Fruit fly (Drosophila melanogaster) whole organism, embryonic: ENCODE measurements around the gene Art3.

Experiments used
- Awh ChIP-seq: fragments of 200-800 bp; sonication (Bioruptor generic); IDR thresholded peaks from 2 replicates; pipeline ENCODE4, ENCODE4 v1.3.6; 2022; ENCODE audit warnings: missing biosample characterization, missing genetic modification characterization
- Bdp1 ChIP-seq: fragments of 200-800 bp; sonication (Bioruptor generic); optimal IDR thresholded peaks from 3 replicates; lab custom pipeline; 2016; ENCODE audit warnings: missing biosample characterization, missing genetic modification characterization
- Bgb ChIP-seq: fragments of 200-800 bp; sonication (Bioruptor generic); IDR thresholded peaks from 2 replicates; pipeline ENCODE4 v1.3.6; 2022; ENCODE audit warnings: missing biosample characterization, missing genetic modification characterization; ENCODE audit not compliant: partially characterized antibody
- Bteb2 ChIP-seq: fragments of 200-800 bp; sonication (Bioruptor generic); optimal IDR thresholded peaks from 2 replicates; lab custom pipeline; 2016; ENCODE audit warnings: missing biosample characterization, missing genetic modification characterization
- C15 ChIP-seq: fragments of 200-800 bp; sonication (Bioruptor generic); IDR thresholded peaks from 3 replicates; pipeline ENCODE4 v1.3.6; 2022; ENCODE audit warnings: missing biosample characterization, missing genetic modification characterization
- CG10209 ChIP-seq: fragments of 200-800 bp; sonication (Bioruptor generic); optimal IDR thresholded peaks from 3 replicates; lab custom pipeline; 2017; ENCODE audit warnings: missing biosample characterization, mild to moderate bottlenecking, missing genetic modification characterization, missing genetic modification reagents
- CG10565 ChIP-seq: fragments of 200-800 bp; sonication (Bioruptor generic); optimal IDR thresholded peaks from 3 replicates; lab custom pipeline; 2016; ENCODE audit warnings: missing biosample characterization, mild to moderate bottlenecking, missing genetic modification characterization
- CG11456 ChIP-seq: fragments of 200-800 bp; sonication (Bioruptor generic); IDR thresholded peaks from 3 replicates; pipeline ENCODE4 v1.3.6; 2022; ENCODE audit warnings: missing biosample characterization, missing genetic modification characterization
- CG12659 ChIP-seq: fragments of 200-800 bp; sonication (Bioruptor generic); optimal IDR thresholded peaks from 3 replicates; lab custom pipeline; 2017; ENCODE audit warnings: mild to moderate bottlenecking, missing biosample characterization, missing genetic modification reagents, missing genetic modification characterization
- CG16779 ChIP-seq: fragments of 200-800 bp; sonication (Bioruptor generic); IDR thresholded peaks from 2 replicates; pipeline ENCODE4 v1.3.6; 2022; ENCODE audit warnings: missing biosample characterization, missing genetic modification characterization
- CG16863 ChIP-seq: fragments of 200-800 bp; sonication (Bioruptor generic); optimal IDR thresholded peaks from 3 replicates; lab custom pipeline; 2016; ENCODE audit warnings: missing biosample characterization, missing genetic modification characterization
- CG18619 ChIP-seq: fragments of 200-800 bp; sonication (Bioruptor generic); optimal IDR thresholded peaks from 3 replicates; lab custom pipeline; 2017; ENCODE audit warnings: missing biosample characterization, mild to moderate bottlenecking, missing genetic modification characterization
- CG2678 ChIP-seq: fragments of 200-800 bp; sonication (Bioruptor generic); optimal IDR thresholded peaks from 3 replicates; lab custom pipeline; 2019; ENCODE audit warnings: missing biosample characterization, mild to moderate bottlenecking, missing genetic modification characterization, moderate library complexity
- CG31224 ChIP-seq: fragments of 200-800 bp; sonication (Bioruptor generic); IDR thresholded peaks from 2 replicates; pipeline ENCODE4 v1.3.6; 2022; ENCODE audit warnings: missing biosample characterization, missing genetic modification characterization
- CG33213 ChIP-seq: fragments of 200-800 bp; sonication (Bioruptor generic); optimal IDR thresholded peaks from 3 replicates; lab custom pipeline; 2016; ENCODE audit warnings: missing biosample characterization, missing genetic modification characterization
- CG3407 ChIP-seq: fragments of 200-800 bp; sonication (Bioruptor generic); optimal IDR thresholded peaks from 2 replicates; lab custom pipeline; 2018; ENCODE audit warnings: missing biosample characterization, mild to moderate bottlenecking, missing genetic modification characterization
- CG3847 ChIP-seq: fragments of 200-800 bp; sonication (Bioruptor generic); IDR thresholded peaks from 2 replicates; pipeline ENCODE4 v1.3.6; 2022; ENCODE audit warnings: missing biosample characterization, missing genetic modification characterization
- CG4707 ChIP-seq: fragments of 200-800 bp; sonication (Bioruptor generic); optimal IDR thresholded peaks from 2 replicates; lab custom pipeline; 2018; ENCODE audit warnings: missing biosample characterization, mild to moderate bottlenecking, missing genetic modification characterization, moderate library complexity
- CG4820 ChIP-seq: fragments of 200-800 bp; sonication (Bioruptor generic); optimal IDR thresholded peaks from 3 replicates; lab custom pipeline; 2016; ENCODE audit warnings: missing biosample characterization, missing genetic modification characterization
- CG6765 ChIP-seq: fragments of 200-800 bp; sonication (Bioruptor generic); optimal IDR thresholded peaks from 3 replicates; lab custom pipeline; 2017; ENCODE audit warnings: missing biosample characterization, mild to moderate bottlenecking, missing genetic modification characterization
- CG7786 ChIP-seq: fragments of 200-800 bp; sonication (Bioruptor generic); optimal IDR thresholded peaks from 2 replicates; lab custom pipeline; 2016; ENCODE audit warnings: missing biosample characterization, missing genetic modification characterization
- CG8290 ChIP-seq, 3 experiments: fragments of 200-800 bp; sonication (Bioruptor generic); optimal IDR thresholded peaks; 2 replicates each; lab custom pipeline; 2016 to 2019; ENCODE audit warnings: missing biosample characterization in 3 of 3, missing genetic modification characterization in 3 of 3, mild to moderate bottlenecking in 2 of 3, moderate library complexity in 1 of 3
- CG9817 ChIP-seq: fragments of 200-800 bp; sonication (Bioruptor generic); optimal IDR thresholded peaks from 2 replicates; lab custom pipeline; 2018; ENCODE audit warnings: missing biosample characterization, mild to moderate bottlenecking, missing genetic modification characterization, moderate library complexity
- CHES-1-like ChIP-seq: fragments of 200-800 bp; sonication (Bioruptor generic); optimal IDR thresholded peaks from 2 replicates; lab custom pipeline; 2016; ENCODE audit warnings: missing biosample characterization, missing genetic modification characterization
- CkIIα-i1 ChIP-seq: fragments of 200-800 bp; sonication (Bioruptor generic); IDR thresholded peaks from 2 replicates; pipeline ENCODE4 v1.3.6; 2022; ENCODE audit warnings: missing biosample characterization, missing genetic modification characterization
- Dip2 ChIP-seq: fragments of 200-800 bp; sonication (Bioruptor generic); IDR thresholded peaks from 2 replicates; pipeline ENCODE4 v1.3.6; 2022; ENCODE audit warnings: missing biosample characterization, missing genetic modification characterization
- Elba2 ChIP-seq: fragments of 200-800 bp; sonication (Bioruptor generic); optimal IDR thresholded peaks from 3 replicates; lab custom pipeline; 2016; ENCODE audit warnings: missing biosample characterization, missing genetic modification characterization
- Hey ChIP-seq: fragments of 200-800 bp; sonication (Bioruptor generic); optimal IDR thresholded peaks from 3 replicates; lab custom pipeline; 2018; ENCODE audit warnings: missing biosample characterization, mild to moderate bottlenecking, missing genetic modification characterization
- Max ChIP-seq: fragments of 200-800 bp; sonication (Bioruptor generic); optimal IDR thresholded peaks from 2 replicates; lab custom pipeline; 2016; ENCODE audit warnings: missing biosample characterization, mild to moderate bottlenecking, missing genetic modification characterization
- NC2β ChIP-seq: fragments of 200-800 bp; sonication (Bioruptor generic); optimal IDR thresholded peaks from 2 replicates; lab custom pipeline; 2016; ENCODE audit warnings: missing biosample characterization, missing genetic modification characterization
- Neu2 ChIP-seq: fragments of 200-800 bp; sonication (Bioruptor generic); optimal IDR thresholded peaks from 3 replicates; lab custom pipeline; 2016; ENCODE audit warnings: missing biosample characterization, missing genetic modification characterization, borderline replicate concordance
- Sox100B ChIP-seq: fragments of 200-800 bp; sonication (Bioruptor generic); optimal IDR thresholded peaks from 3 replicates; lab custom pipeline; 2018; ENCODE audit warnings: missing biosample characterization, mild to moderate bottlenecking, missing genetic modification characterization
- Sry-δ ChIP-seq: fragments of 200-800 bp; sonication (Bioruptor generic); optimal IDR thresholded peaks from 2 replicates; lab custom pipeline; 2016; ENCODE audit warnings: missing biosample characterization, missing genetic modification characterization
- TFAM ChIP-seq: fragments of 200-800 bp; sonication (Bioruptor generic); optimal IDR thresholded peaks from 2 replicates; lab custom pipeline; 2017; ENCODE audit warnings: missing biosample characterization, missing genetic modification characterization, inconsistent platforms
- ab ChIP-seq: fragments of 200-800 bp; sonication (Bioruptor generic); optimal IDR thresholded peaks from 2 replicates; lab custom pipeline; 2016; ENCODE audit warnings: missing biosample characterization, missing genetic modification characterization
- caup ChIP-seq: fragments of 200-800 bp; sonication (Bioruptor generic); optimal IDR thresholded peaks from 3 replicates; lab custom pipeline; 2017; ENCODE audit warnings: missing biosample characterization, mild to moderate bottlenecking, missing genetic modification characterization, moderate library complexity; ENCODE audit not compliant: severe bottlenecking
- chn ChIP-seq: fragments of 200-800 bp; sonication (Bioruptor generic); optimal IDR thresholded peaks from 2 replicates; lab custom pipeline; 2016; ENCODE audit warnings: missing biosample characterization, missing genetic modification characterization
- cwo ChIP-seq: fragments of 200-800 bp; sonication (Bioruptor generic); optimal IDR thresholded peaks from 3 replicates; lab custom pipeline; 2017; ENCODE audit warnings: missing biosample characterization, missing genetic modification characterization, mild to moderate bottlenecking, moderate library complexity, missing genetic modification reagents
- dysf ChIP-seq: fragments of 200-800 bp; sonication (Bioruptor generic); IDR thresholded peaks from 3 replicates; pipeline ENCODE4 v1.3.6; 2022; ENCODE audit warnings: missing biosample characterization, missing genetic modification characterization
- fd102C ChIP-seq: fragments of 200-800 bp; sonication (Bioruptor generic); optimal IDR thresholded peaks from 2 replicates; lab custom pipeline; 2018; ENCODE audit warnings: missing biosample characterization, mild to moderate bottlenecking, missing genetic modification characterization, moderate library complexity
- fu2 ChIP-seq: fragments of 200-800 bp; sonication (Bioruptor generic); optimal IDR thresholded peaks from 2 replicates; lab custom pipeline; 2016; ENCODE audit warnings: missing biosample characterization, missing genetic modification characterization
- knrl ChIP-seq: fragments of 200-800 bp; sonication (Bioruptor generic); IDR thresholded peaks from 3 replicates; pipeline ENCODE4 v1.3.6; 2022; ENCODE audit warnings: missing biosample characterization, missing genetic modification characterization; ENCODE audit not compliant: partially characterized antibody
- lola ChIP-seq, 3 experiments: fragments of >200 bp in 2 of 3; fragments of 200-800 bp in 1 of 3; sonication (Bioruptor generic) in 1 of 3; optimal IDR thresholded peaks; 2 replicates each; lab custom pipeline; 2017 to 2019; ENCODE audit warnings: missing biosample characterization in 3 of 3, missing genetic modification characterization in 3 of 3, mild to moderate bottlenecking in 1 of 3, moderate library complexity in 1 of 3
- maf-S ChIP-seq: fragments of 200-800 bp; sonication (Bioruptor generic); optimal IDR thresholded peaks from 2 replicates; lab custom pipeline; 2016; ENCODE audit warnings: missing biosample characterization, missing genetic modification characterization
- shn ChIP-seq: fragments of 200-800 bp; sonication (Bioruptor generic); optimal IDR thresholded peaks from 3 replicates; lab custom pipeline; 2016; ENCODE audit warnings: missing biosample characterization, missing genetic modification characterization
- sisA ChIP-seq: fragments of 200-800 bp; sonication (Bioruptor generic); IDR thresholded peaks from 2 replicates; pipeline ENCODE4 v1.3.6; 2022; ENCODE audit warnings: missing biosample characterization, missing genetic modification characterization
- slou ChIP-seq: fragments of 200-800 bp; sonication (Bioruptor generic); optimal IDR thresholded peaks from 3 replicates; lab custom pipeline; 2016; ENCODE audit warnings: missing biosample characterization, missing genetic modification characterization
- ssp ChIP-seq: fragments of 200-800 bp; sonication (Bioruptor generic); IDR thresholded peaks from 2 replicates; pipeline ENCODE4 v1.3.6; 2022; ENCODE audit warnings: missing biosample characterization, missing genetic modification characterization
- trem ChIP-seq: fragments of 200-800 bp; optimal IDR thresholded peaks from 3 replicates; lab custom pipeline; 2019; ENCODE audit warnings: missing biosample characterization, mild to moderate bottlenecking, missing genetic modification characterization, moderate library complexity
- vvl ChIP-seq: fragments of 200-800 bp; sonication (Bioruptor generic); IDR thresholded peaks from 2 replicates; pipeline ENCODE4 v1.3.6; 2022; ENCODE audit warnings: missing biosample characterization, missing genetic modification characterization
- wek ChIP-seq: fragments of 200-800 bp; sonication (Bioruptor generic); optimal IDR thresholded peaks from 3 replicates; lab custom pipeline; 2018; ENCODE audit warnings: missing biosample characterization, mild to moderate bottlenecking, missing genetic modification characterization, moderate library complexity

The Art3 gene

dm6 chr3R:15250454-15250853 lies 21.2 kb upstream of the Art3 start (continued):
- no peak for TF ChIP-seq Sox100B
- TF ChIP-seq dysf (GFP tag; lab: Robert Waterston, UW), result peak; percentile 82
- no peak for TF ChIP-seq wek
- TF ChIP-seq CG11456 (GFP tag; lab: Robert Waterston, UW), result peak; percentile 68; the same call in 1 of the 3 replicates
- TF ChIP-seq knrl (GFP tag; lab: Robert Waterston, UW), result no peak
- no peak for TF ChIP-seq chn (GFP tag; lab: Kevin White, UChicago)
- peak; percentile 51 for TF ChIP-seq CG3847 (GFP tag; lab: Robert Waterston, UW)
- TF ChIP-seq shn, result no peak
- no peak for TF ChIP-seq fd102C (GFP tag; lab: Kevin White, UChicago)
- TF ChIP-seq cwo (GFP tag; lab: Kevin White, UChicago), result peak; percentile 72
- no peak for TF ChIP-seq CHES-1-like (GFP tag; lab: Kevin White, UChicago)
- no peak for TF ChIP-seq CG10209 (GFP tag; lab: Kevin White, UChicago)
- no peak for TF ChIP-seq Hey (tag; lab: Kevin White, UChicago)
- TF ChIP-seq CG10565 (GFP tag; lab: Kevin White, UChicago), result no peak
- TF ChIP-seq CG16863 (GFP tag; lab: Kevin White, UChicago), result no peak
- no peak for TF ChIP-seq maf-S
- no peak for TF ChIP-seq CG2678 (tag; lab: Kevin White, UChicago)
- no peak for TF ChIP-seq CG8290 (GFP tag; optimal IDR thresholded peaks at IDR 0.05; lab: Kevin White, UChicago)
- TF ChIP-seq CG8290 (tag; optimal IDR thresholded peaks at IDR 0.05; lab: Kevin White, UChicago), result no peak
- no peak for TF ChIP-seq Neu2
- TF ChIP-seq Elba2 (GFP tag; lab: Kevin White, UChicago), result no peak
- peak; percentile 60 for TF ChIP-seq CG31224 (GFP tag; lab: Robert Waterston, UW)
- peak; percentile 69 for TF ChIP-seq CG9817 (tag; lab: Kevin White, UChicago)
- TF ChIP-seq CG7786 (GFP tag; lab: Kevin White, UChicago), result no peak
- no peak for TF ChIP-seq TFAM (GFP tag; lab: Kevin White, UChicago)
- peak; percentile 4 for TF ChIP-seq CG4707 (GFP tag; lab: Kevin White, UChicago)
- TF ChIP-seq lola (GFP tag; optimal IDR thresholded peaks at IDR 0.05; lab: Kevin White, UChicago), result peak in 1 of 3 experiments; percentile 3
- TF ChIP-seq CG12659 (GFP tag; lab: Kevin White, UChicago), result peak; percentile 66
- no peak for TF ChIP-seq NC2β
- no peak for TF ChIP-seq CG33213 (GFP tag; lab: Kevin White, UChicago)
- no peak for TF ChIP-seq Max
- no peak for TF ChIP-seq CG16779 (GFP tag; lab: Robert Waterston, UW)
- no peak for TF ChIP-seq CG18619 (GFP tag; lab: Kevin White, UChicago)
- no peak for TF ChIP-seq CG4820 (GFP tag; lab: Kevin White, UChicago)
- peak; percentile 47 for TF ChIP-seq CG6765 (GFP tag; lab: Kevin White, UChicago)
- no peak for TF ChIP-seq slou (GFP tag; lab: Kevin White, UChicago)
- no peak for TF ChIP-seq Dip2 (GFP tag; lab: Robert Waterston, UW)
- TF ChIP-seq vvl (GFP tag; lab: Robert Waterston, UW), result peak; percentile 84
- peak; percentile 53 for TF ChIP-seq ssp (GFP tag; lab: Robert Waterston, UW)
- TF ChIP-seq CkIIα-i1 (GFP tag; lab: Robert Waterston, UW), result no peak
- TF ChIP-seq Bdp1 (GFP tag; lab: Kevin White, UChicago), result peak; percentile 18
- TF ChIP-seq trem, result no peak
- 0 out of 3 replicates have a peak, but pooled peaks have one; percentile 26 for TF ChIP-seq C15
- peak; percentile 9 for TF ChIP-seq Bteb2 (GFP tag; lab: Kevin White, UChicago)
- no peak for TF ChIP-seq ab (GFP tag; lab: Kevin White, UChicago)
- TF ChIP-seq fu2 (GFP tag; lab: Kevin White, UChicago), result no peak
- TF ChIP-seq Awh, result no peak; the same call in 1 of the 2 replicates
- no peak for TF ChIP-seq Bgb (GFP tag; lab: Robert Waterston, UW)
- TF ChIP-seq Sry-δ (GFP tag; lab: Kevin White, UChicago), result no peak
- TF ChIP-seq sisA (GFP tag; lab: Robert Waterston, UW), result peak; percentile 63
- no peak for TF ChIP-seq CG3407 (GFP tag; lab: Kevin White, UChicago)
- TF ChIP-seq caup (GFP tag; lab: Kevin White, UChicago), result no peak
